Fruit fly (Drosophila melanogaster): ENCODE measurements around the gene LeuRS.

The LeuRS gene

dm6 chr2L:3465918-3466727 is 48.3 kb downstream of the LeuRS start, which contains the start of the genes msl-2 and ND-PDSW (continued):
- TF ChIP-seq CG6689 (GFP tag; IDR thresholded peaks at IDR 0.05) (no peak), nerfin-1 (tag; optimal IDR thresholded peaks at IDR 0.05) (peak; percentile 19), sisA (GFP tag; IDR thresholded peaks at IDR 0.05) (no peak), CG42726 (GFP tag; IDR thresholded peaks at IDR 0.05; ENCODE audit: partially characterized antibody) (peak; percentile 57; the same call in 1 of the 2 replicates), CG17612 (GFP tag; IDR thresholded peaks at IDR 0.05) (no peak), sc (optimal IDR thresholded peaks at IDR 0.05) (no peak), sc (GFP tag; optimal IDR thresholded peaks at IDR 0.05) (no peak), CG16863 (GFP tag; optimal IDR thresholded peaks at IDR 0.05) (no peak), CG2712 (tag; optimal IDR thresholded peaks at IDR 0.05) (no peak), ssp (GFP tag; IDR thresholded peaks at IDR 0.05) (no peak; the same call in 1 of the 2 replicates), Ets97D (GFP tag; optimal IDR thresholded peaks at IDR 0.05) (peak; percentile 20), HmgD (GFP tag; optimal IDR thresholded peaks at IDR 0.05) (peak; percentile 36), Eip74EF (GFP tag; optimal IDR thresholded peaks at IDR 0.05) (no peak), Rfx (GFP tag; IDR thresholded peaks at IDR 0.05) (no peak), BEAF-32 (GFP tag; optimal IDR thresholded peaks at IDR 0.05) (peak; percentile 42), CG6854 (GFP tag; optimal IDR thresholded peaks at IDR 0.05) (no peak), HmgZ (tag; optimal IDR thresholded peaks at IDR 0.05) (peak; percentile 41), NFAT (GFP tag; IDR thresholded peaks at IDR 0.05) (no peak), CG10267 (tag; optimal IDR thresholded peaks at IDR 0.05) (peak; percentile 49), CG34376 (GFP tag; optimal IDR thresholded peaks at IDR 0.05) (no peak), Med (GFP tag) (peak; percentile 80), CG32772 (GFP tag; IDR thresholded peaks at IDR 0.05) (0 out of 2 replicates have a peak, but pooled peaks have one; percentile 25), onecut (GFP tag; IDR thresholded peaks at IDR 0.05) (no peak), CG17328 (GFP tag; IDR thresholded peaks at IDR 0.05) (no peak), gro (GFP tag; optimal IDR thresholded peaks at IDR 0.05) (peak; percentile 14), CG6272 (GFP tag; IDR thresholded peaks at IDR 0.05) (no peak), CG5953 (GFP tag; IDR thresholded peaks at IDR 0.05) (no peak), Myb (GFP tag; optimal IDR thresholded peaks at IDR 0.05) (peak; percentile 33), CG6813 (GFP tag; optimal IDR thresholded peaks at IDR 0.05) (no peak), Hey (tag; optimal IDR thresholded peaks at IDR 0.05) (no peak), CG7839 (tag; optimal IDR thresholded peaks at IDR 0.05) (no peak), CG13287 (GFP tag; IDR thresholded peaks at IDR 0.05; ENCODE audit: partially characterized antibody) (peak; percentile 31; the same call in 1 of the 2 replicates), CG17912 (GFP tag; optimal IDR thresholded peaks at IDR 0.05) (no peak), CG2202 (tag; optimal IDR thresholded peaks at IDR 0.05) (no peak), CG9215 (GFP tag; IDR thresholded peaks at IDR 0.05) (no peak), CG4854 (GFP tag; optimal IDR thresholded peaks at IDR 0.05) (no peak), nau (GFP tag; optimal IDR thresholded peaks at IDR 0.05) (no peak), CG13424 (tag; optimal IDR thresholded peaks at IDR 0.05) (no peak), Kr (GFP tag; optimal IDR thresholded peaks at IDR 0.05) (no peak), Scr (GFP tag; IDR thresholded peaks at IDR 0.05; ENCODE audit: partially characterized antibody) (0 out of 2 replicates have a peak, but pooled peaks have one; percentile 16), sob (GFP tag; IDR thresholded peaks at IDR 0.05) (no peak), crc (GFP tag; optimal IDR thresholded peaks at IDR 0.05) (no peak), CG16813 (GFP tag; IDR thresholded peaks at IDR 0.05; ENCODE audit: partially characterized antibody) (peak; percentile 45; the same call in 2 of the 3 replicates), Ravus (GFP tag; IDR thresholded peaks at IDR 0.05) (no peak), gsb-n (tag; optimal IDR thresholded peaks at IDR 0.05) (no peak), CG30403 (GFP tag; optimal IDR thresholded peaks at IDR 0.05) (no peak), cas (GFP tag; IDR thresholded peaks at IDR 0.05) (no peak), CG10366 (GFP tag; IDR thresholded peaks at IDR 0.05) (no peak), CG1647 (GFP tag; optimal IDR thresholded peaks at IDR 0.05) (no peak)
